Worm (Caenorhabditis elegans): ENCODE results near the gene C25H3.15.

C25H3.15 gene

DNA sequence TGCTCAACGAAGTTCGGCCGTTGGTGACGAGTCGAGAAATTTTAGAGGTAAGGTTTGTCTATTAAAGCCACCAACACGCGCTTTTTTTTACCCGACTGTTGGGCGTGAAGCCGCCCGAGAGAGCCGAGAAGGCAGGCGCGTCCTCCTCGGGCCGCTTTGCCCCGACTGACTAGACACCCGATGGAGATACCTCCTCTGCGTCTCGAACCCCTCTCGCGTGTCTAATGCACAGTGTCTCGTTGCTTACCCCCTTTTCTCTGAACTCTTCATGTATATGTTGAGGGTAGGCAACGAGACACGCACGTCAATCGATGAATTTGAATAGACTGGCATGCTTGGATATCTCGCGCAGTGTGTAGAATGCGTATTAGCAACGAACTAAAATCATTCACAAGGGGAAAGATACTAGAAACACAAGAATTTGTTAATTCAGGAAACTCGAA lies 3.4 kb upstream of the C25H3.15 start:
- TF ChIP-seq Y55F3AM.14 (GFP tag; optimal IDR thresholded peaks at IDR 0.05) (peak; percentile 95), alr-1 (tag; optimal IDR thresholded peaks at IDR 0.05) (no peak), sma-9 (GFP tag; optimal IDR thresholded peaks at IDR 0.05) (peak; percentile 86), sma-9 (tag; optimal IDR thresholded peaks at IDR 0.05) (no peak), gmeb-1 (tag; optimal IDR thresholded peaks at IDR 0.05) (peak; percentile 60), C34F6.9 (tag; optimal IDR thresholded peaks at IDR 0.05) (peak; percentile 86), dmd-4 (tag; optimal IDR thresholded peaks at IDR 0.05) (no peak), aly-2 (tag; optimal IDR thresholded peaks at IDR 0.05) (no peak), nhr-237 (tag; optimal IDR thresholded peaks at IDR 0.05) (no peak), crh-2 (tag; optimal IDR thresholded peaks at IDR 0.05) (peak; percentile 84), nhr-77 (tag; optimal IDR thresholded peaks at IDR 0.05) (no peak), unc-62 (GFP tag; optimal IDR thresholded peaks at IDR 0.05) (no peak), nhr-25 (tag; optimal IDR thresholded peaks at IDR 0.05) (peak; percentile 45), lin-39 (tag; optimal IDR thresholded peaks at IDR 0.05) (peak; percentile 58), zag-1 (tag; optimal IDR thresholded peaks at IDR 0.05) (peak; percentile 93), F13H6.1 (tag; optimal IDR thresholded peaks at IDR 0.05) (peak; percentile 90), mbf-1 (tag; optimal IDR thresholded peaks at IDR 0.05) (no peak), nhr-23 (tag; optimal IDR thresholded peaks at IDR 0.05) (no peak), skn-1 (tag; optimal IDR thresholded peaks at IDR 0.05) (no peak), mab-5 (tag; optimal IDR thresholded peaks at IDR 0.05) (peak; percentile 77), egl-27 (tag; optimal IDR thresholded peaks at IDR 0.05) (peak; percentile 58), peb-1 (tag; optimal IDR thresholded peaks at IDR 0.05) (no peak), elt-3 (tag; optimal IDR thresholded peaks at IDR 0.05) (no peak), ceh-16 (tag; optimal IDR thresholded peaks at IDR 0.05) (peak; percentile 76), nhr-6 (tag; optimal IDR thresholded peaks at IDR 0.05) (peak; percentile 80), ztf-4 (tag; optimal IDR thresholded peaks at IDR 0.05) (peak; percentile 98), nhr-10 (tag; optimal IDR thresholded peaks at IDR 0.05) (no peak), sem-4 (tag; optimal IDR thresholded peaks at IDR 0.05) (peak; percentile 61), snpc-4 (tag; optimal IDR thresholded peaks at IDR 0.05) (peak; percentile 66), ZK546.5 (tag; optimal IDR thresholded peaks at IDR 0.05) (no peak), R02D3.7 (tag; optimal IDR thresholded peaks at IDR 0.05) (no peak), nhr-12 (tag; optimal IDR thresholded peaks at IDR 0.05) (no peak), lsy-2 (tag; optimal IDR thresholded peaks at IDR 0.05) (peak; percentile 74 to 86), mdl-1 (tag; optimal IDR thresholded peaks at IDR 0.05) (peak; percentile 57 to 79), ama-1 (optimal IDR thresholded peaks at IDR 0.05) (peak; percentile 99), ztf-1 (GFP tag; conservative IDR thresholded peaks at IDR 0.05) (0 out of 2 replicates have a peak, but pooled peaks have one; percentile 61), nhr-11 (tag; optimal IDR thresholded peaks at IDR 0.05) (no peak), ztf-11 (tag; optimal IDR thresholded peaks at IDR 0.05) (peak; percentile 50), nhr-21 (tag; optimal IDR thresholded peaks at IDR 0.05) (peak; percentile 88), unc-39 (tag; optimal IDR thresholded peaks at IDR 0.05) (no peak), elt-1 (tag; optimal IDR thresholded peaks at IDR 0.05) (no peak), unc-55 (GFP tag; optimal IDR thresholded peaks at IDR 0.05) (peak; percentile 63), blmp-1 (tag; optimal IDR thresholded peaks at IDR 0.05; ENCODE audit: insufficient read depth) (peak; percentile 15), fos-1 (tag; optimal IDR thresholded peaks at IDR 0.05) (peak; percentile 72), ceh-82 (tag; optimal IDR thresholded peaks at IDR 0.05) (peak; percentile 80), sma-3 (GFP tag; optimal IDR thresholded peaks at IDR 0.05) (peak; percentile 74), lin-11 (tag; optimal IDR thresholded peaks at IDR 0.05) (peak; percentile 96), nhr-129 (tag; optimal IDR thresholded peaks at IDR 0.05) (peak; percentile 95), lin-13 (GFP tag; optimal IDR thresholded peaks at IDR 0.05) (peak; percentile 91)

Data from whole organism, L2 larva.